Worm (Caenorhabditis elegans) whole organism, L1 larva: ENCODE results near the gene abu-12.

Experiments used
- C04F5.9 ChIP-seq: sonication (generic microtip); optimal IDR thresholded peaks from 2 replicates; lab custom pipeline; 2016; ENCODE audit warnings: missing genetic modification characterization, missing compliant biosample characterization
- C16A3.4 ChIP-seq: fragments of 150-350 bp; optimal IDR thresholded peaks from 2 replicates; lab custom pipeline; 2014; ENCODE audit warnings: missing biosample characterization, missing genetic modification characterization
- C34B4.2 ChIP-seq: sonication (generic microtip); optimal IDR thresholded peaks from 2 replicates; lab custom pipeline; 2017; ENCODE audit warnings: mild to moderate bottlenecking, missing genetic modification characterization, missing compliant biosample characterization
- F16B12.6 ChIP-seq: fragments of 150-350 bp; optimal IDR thresholded peaks from 2 replicates; lab custom pipeline; 2014; ENCODE audit warnings: missing biosample characterization, missing genetic modification characterization
- Y116A8C.19 ChIP-seq: sonication (generic microtip); optimal IDR thresholded peaks from 2 replicates; lab custom pipeline; 2016; ENCODE audit warnings: missing compliant biosample characterization, missing genetic modification characterization, borderline replicate concordance
- alr-1 ChIP-seq: fragments of 200-800 bp; sonication (Bioruptor generic); optimal IDR thresholded peaks from 2 replicates; lab custom pipeline; 2018; ENCODE audit warnings: borderline replicate concordance, mild to moderate bottlenecking, missing genetic modification characterization, missing compliant biosample characterization
- aly-2 ChIP-seq: fragments of 150-350 bp; optimal IDR thresholded peaks from 2 replicates; lab custom pipeline; 2014; ENCODE audit warnings: missing biosample characterization, missing genetic modification characterization
- ceh-63 ChIP-seq: fragments of 200-800 bp; sonication (Bioruptor generic); optimal IDR thresholded peaks from 2 replicates; lab custom pipeline; 2018; ENCODE audit warnings: mild to moderate bottlenecking, missing genetic modification characterization, missing compliant biosample characterization
- ceh-8 ChIP-seq: fragments of 200-800 bp; sonication (Bioruptor generic); optimal IDR thresholded peaks from 2 replicates; lab custom pipeline; 2018; ENCODE audit warnings: mild to moderate bottlenecking, missing genetic modification characterization, moderate library complexity, missing compliant biosample characterization
- ceh-88 ChIP-seq: fragments of 200-800 bp; sonication (Bioruptor generic); IDR thresholded peaks from 2 replicates; pipeline ENCODE4 v1.3.6; 2022; ENCODE audit warnings: missing genetic modification characterization, missing compliant biosample characterization
- ceh-90 ChIP-seq: sonication (generic microtip); optimal IDR thresholded peaks from 2 replicates; lab custom pipeline; 2016; ENCODE audit warnings: missing genetic modification characterization, missing compliant biosample characterization
- ces-1 ChIP-seq: fragments of 150-350 bp; optimal IDR thresholded peaks from 2 replicates; lab custom pipeline; 2014; ENCODE audit warnings: missing biosample characterization, missing genetic modification reagents, missing genetic modification characterization
- dpl-1 ChIP-seq, 3 experiments: fragments of 150-350 bp in 2 of 3; sonication (generic microtip) in 1 of 3; optimal IDR thresholded peaks; 2 replicates each; lab custom pipeline; 2014 to 2017; ENCODE audit warnings: missing biosample characterization in 3 of 3, missing genetic modification characterization in 3 of 3, missing genetic modification reagents in 3 of 3
- dsc-1 ChIP-seq: sonication (generic microtip); optimal IDR thresholded peaks from 2 replicates; lab custom pipeline; 2016; ENCODE audit warnings: mild to moderate bottlenecking, missing genetic modification characterization, missing compliant biosample characterization
- efl-1 ChIP-seq, 4 experiments: fragments of 150-350 bp; optimal IDR thresholded peaks in 3 of 4; peaks in 1 of 4; 1 replicate in 1 of 4; 2 replicates in 3 of 4; lab custom pipeline; 2014; ENCODE audit warnings: missing biosample characterization in 2 of 4, missing genetic modification characterization in 2 of 4, missing genetic modification reagents in 2 of 4
- elt-2 ChIP-seq: sonication (generic microtip); optimal IDR thresholded peaks from 2 replicates; lab custom pipeline; 2016; ENCODE audit warnings: missing genetic modification characterization, mild to moderate bottlenecking, inconsistent platforms, missing compliant biosample characterization, missing genetic modification reagents
- elt-3 ChIP-seq, 6 experiments: fragments of 150-350 bp in 1 of 6; sonication (generic microtip); optimal IDR thresholded peaks; 2 replicates each; lab custom pipeline; 2017 to 2018; ENCODE audit warnings: missing biosample characterization in 6 of 6, missing genetic modification characterization in 6 of 6, inconsistent platforms in 1 of 6
- fkh-10 ChIP-seq: sonication (generic microtip); optimal IDR thresholded peaks from 2 replicates; lab custom pipeline; 2017; ENCODE audit warnings: missing biosample characterization, missing genetic modification reagents, missing genetic modification characterization
- fkh-8 ChIP-seq: sonication (generic microtip); optimal IDR thresholded peaks from 2 replicates; lab custom pipeline; 2016; ENCODE audit warnings: mild to moderate bottlenecking, missing genetic modification characterization, missing compliant biosample characterization
- fos-1 ChIP-seq: fragments of 150-350 bp; optimal IDR thresholded peaks from 2 replicates; lab custom pipeline; 2014; ENCODE audit warnings: missing biosample characterization, missing genetic modification characterization
- grh-1 ChIP-seq: fragments of 200-800 bp; sonication (Bioruptor generic); IDR thresholded peaks from 2 replicates; pipeline ENCODE4 v1.3.6; 2022; ENCODE audit warnings: missing genetic modification reagents, missing genetic modification characterization, missing compliant biosample characterization
- irx-1 ChIP-seq: sonication (generic microtip); optimal IDR thresholded peaks from 2 replicates; lab custom pipeline; 2016; ENCODE audit warnings: missing genetic modification characterization, missing compliant biosample characterization
- isw-1 ChIP-seq: fragments of 200-800 bp; sonication (Bioruptor generic); IDR thresholded peaks from 2 replicates; pipeline ENCODE4 v1.3.6; 2022; ENCODE audit warnings: missing genetic modification characterization, missing compliant biosample characterization
- jun-1 ChIP-seq: fragments of 150-350 bp; optimal IDR thresholded peaks from 2 replicates; lab custom pipeline; 2014; ENCODE audit warnings: missing biosample characterization, missing genetic modification reagents, missing genetic modification characterization
- lin-13 ChIP-seq: fragments of 150-350 bp; optimal IDR thresholded peaks from 2 replicates; lab custom pipeline; 2014; ENCODE audit warnings: missing biosample characterization, missing genetic modification reagents, missing genetic modification characterization
- lin-39 ChIP-seq: fragments of 150-350 bp; optimal IDR thresholded peaks from 2 replicates; lab custom pipeline; 2014; ENCODE audit warnings: missing biosample characterization, missing genetic modification reagents, missing genetic modification characterization
- lsy-2 ChIP-seq, 2 experiments: fragments of 150-350 bp; optimal IDR thresholded peaks; 2 replicates each; lab custom pipeline; 2014; ENCODE audit warnings: missing biosample characterization in 2 of 2, missing genetic modification characterization in 2 of 2
- mab-9 ChIP-seq: fragments of 200-800 bp; sonication (Bioruptor generic); IDR thresholded peaks from 2 replicates; pipeline ENCODE4 v1.3.6; 2022; ENCODE audit warnings: missing genetic modification reagents, missing genetic modification characterization, missing compliant biosample characterization
- mdl-1 ChIP-seq, 2 experiments: fragments of 150-350 bp; optimal IDR thresholded peaks; 2 replicates each; lab custom pipeline; 2014 to 2017; ENCODE audit warnings: missing biosample characterization in 2 of 2, missing genetic modification characterization in 2 of 2, inconsistent platforms in 1 of 2
- mef-2 ChIP-seq: fragments of 150-350 bp; optimal IDR thresholded peaks from 2 replicates; lab custom pipeline; 2014; ENCODE audit warnings: missing biosample characterization, missing genetic modification characterization
- nhr-19 ChIP-seq: fragments of 200-800 bp; sonication (Bioruptor generic); conservative IDR thresholded peaks from 2 replicates; pipeline ENCODE4 v1.3.6; 2022; ENCODE audit warnings: missing genetic modification characterization, missing compliant biosample characterization
- nhr-237 ChIP-seq: fragments of 150-350 bp; optimal IDR thresholded peaks from 2 replicates; lab custom pipeline; 2014; ENCODE audit warnings: missing biosample characterization, missing genetic modification characterization
- nhr-47 ChIP-seq: sonication (generic microtip); optimal IDR thresholded peaks from 2 replicates; lab custom pipeline; 2016; ENCODE audit warnings: mild to moderate bottlenecking, missing genetic modification characterization, moderate library complexity, missing compliant biosample characterization
- nhr-77 ChIP-seq: fragments of 150-350 bp; optimal IDR thresholded peaks from 2 replicates; lab custom pipeline; 2014; ENCODE audit warnings: missing biosample characterization, missing genetic modification characterization
- nhr-85 ChIP-seq: sonication (generic microtip); peaks from one replicate; lab custom pipeline; 2016; ENCODE audit warnings: missing genetic modification characterization, inconsistent platforms, missing compliant biosample characterization
- pax-3 ChIP-seq: fragments of 200-800 bp; sonication (Bioruptor generic); optimal IDR thresholded peaks from 2 replicates; lab custom pipeline; 2018; ENCODE audit warnings: mild to moderate bottlenecking, missing genetic modification characterization, moderate library complexity, missing compliant biosample characterization
- skn-1 ChIP-seq: fragments of 150-350 bp; optimal IDR thresholded peaks from 2 replicates; lab custom pipeline; 2014; ENCODE audit warnings: missing biosample characterization, missing genetic modification characterization
- snu-23 ChIP-seq: sonication (generic microtip); optimal IDR thresholded peaks from 2 replicates; lab custom pipeline; 2016; ENCODE audit warnings: missing genetic modification characterization, missing compliant biosample characterization
- sptf-1 ChIP-seq: fragments of 150-350 bp; optimal IDR thresholded peaks from 2 replicates; lab custom pipeline; 2014; ENCODE audit warnings: missing biosample characterization, missing genetic modification characterization
- sup-37 ChIP-seq: fragments of 200-800 bp; sonication (Bioruptor generic); optimal IDR thresholded peaks from 2 replicates; lab custom pipeline; 2018; ENCODE audit warnings: mild to moderate bottlenecking, missing genetic modification characterization, missing compliant biosample characterization
- swsn-7 ChIP-seq: sonication (generic microtip); optimal IDR thresholded peaks from 2 replicates; lab custom pipeline; 2016; ENCODE audit warnings: missing genetic modification characterization, missing compliant biosample characterization
- vab-15 ChIP-seq: sonication (generic microtip); optimal IDR thresholded peaks from 2 replicates; lab custom pipeline; 2017; ENCODE audit warnings: missing genotype, mild to moderate bottlenecking, missing genetic modification characterization, missing compliant biosample characterization
- zag-1 ChIP-seq: fragments of 150-350 bp; optimal IDR thresholded peaks from 2 replicates; lab custom pipeline; 2014; ENCODE audit warnings: missing biosample characterization, missing genetic modification characterization
- ztf-4 ChIP-seq: fragments of 150-350 bp; optimal IDR thresholded peaks from 2 replicates; lab custom pipeline; 2014; ENCODE audit warnings: missing biosample characterization, missing genetic modification characterization

abu-12 gene

DNA sequence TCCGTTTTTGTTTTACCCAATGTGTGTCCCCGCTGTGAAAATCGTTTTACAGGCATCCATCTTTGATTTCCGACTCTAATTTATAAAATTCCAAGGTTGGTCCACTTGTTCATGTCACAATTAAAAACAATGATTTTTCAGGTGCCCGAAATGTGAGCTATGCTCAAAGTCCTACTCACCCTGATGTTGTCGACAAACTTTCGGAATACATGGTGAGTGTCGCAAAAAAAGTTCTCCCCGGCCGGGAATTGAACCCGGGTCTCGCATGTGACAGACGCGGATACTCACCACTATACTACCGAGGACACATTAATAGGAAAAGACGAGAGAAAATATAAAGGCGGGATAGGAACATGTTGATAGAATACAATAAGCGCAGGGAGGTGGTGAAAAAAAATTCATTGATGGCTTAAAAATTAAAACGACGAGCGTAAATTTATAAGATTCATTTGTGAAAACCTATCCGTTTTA is 32.3 kb upstream of the abu-12 start, which contains the start of gene egl-17 (continued):
- TF ChIP-seq fkh-8 (tag; lab: Kevin White, UChicago) (peak; percentile 54), grh-1 (GFP tag; lab: Robert Waterston, UW) (no peak), mef-2 (no peak), nhr-237 (tag; lab: Kevin White, UChicago) (no peak), irx-1 (tag; lab: Kevin White, UChicago) (peak; percentile 26), sptf-1 (tag; lab: Kevin White, UChicago) (no peak), pax-3 (tag; lab: Kevin White, UChicago) (peak; percentile 59), vab-15 (peak; percentile 44), C04F5.9 (tag; lab: Kevin White, UChicago) (no peak), lsy-2 (tag; optimal IDR thresholded peaks at IDR 0.05; lab: Kevin White, UChicago) (peak in 1 of 2 experiments; percentile 50), alr-1 (no peak), C16A3.4 (tag; lab: Kevin White, UChicago) (peak; percentile 70), jun-1 (tag; lab: Kevin White, UChicago) (peak; percentile 49), fkh-10 (GFP tag; lab: Kevin White, UChicago) (peak; percentile 37), nhr-77 (peak; percentile 23), elt-3 (tag; optimal IDR thresholded peaks at IDR 0.05; lab: Kevin White, UChicago) (peak in 2 of 6 experiments; percentile 5 to 21), mab-9 (GFP tag; lab: Robert Waterston, UW) (no peak), C34B4.2 (tag; lab: Kevin White, UChicago) (no peak), efl-1 (optimal IDR thresholded peaks at IDR 0.05; lab: Kevin White, UChicago) (peak; percentile 17 to 35), efl-1 (GFP tag; optimal IDR thresholded peaks at IDR 0.05 in 1 of 2; lab: Kevin White, UChicago) (peak; percentile 15 to 90), ceh-8 (GFP tag; lab: Kevin White, UChicago) (no peak), elt-2 (tag; lab: Kevin White, UChicago) (peak; percentile 36), Y116A8C.19 (tag; lab: Kevin White, UChicago) (no peak), fos-1 (tag; lab: Kevin White, UChicago) (peak; percentile 55), skn-1 (peak; percentile 71), dsc-1 (tag; lab: Kevin White, UChicago) (peak; percentile 86), sup-37 (no peak), lin-39 (tag; lab: Kevin White, UChicago) (no peak), ceh-88 (GFP tag; lab: Robert Waterston, UW) (peak; percentile 48; the same call in 1 of the 2 replicates), nhr-19 (GFP tag; lab: Robert Waterston, UW) (peak; percentile 73), snu-23 (GFP tag; lab: Kevin White, UChicago) (peak; percentile 86), ces-1 (GFP tag; lab: Kevin White, UChicago) (no peak), nhr-47 (tag; lab: Kevin White, UChicago) (peak; percentile 78), ceh-63 (GFP tag; lab: Kevin White, UChicago) (no peak), ceh-90 (tag; lab: Kevin White, UChicago) (no peak), nhr-85 (tag; lab: Kevin White, UChicago) (peak; percentile 68), mdl-1 (tag; optimal IDR thresholded peaks at IDR 0.05; lab: Kevin White, UChicago) (peak in 1 of 2 experiments; percentile 54), ztf-4 (tag; lab: Kevin White, UChicago) (no peak), swsn-7 (tag; lab: Kevin White, UChicago) (peak; percentile 65), zag-1 (tag; lab: Kevin White, UChicago) (no peak), dpl-1 (GFP tag; optimal IDR thresholded peaks at IDR 0.05; lab: Kevin White, UChicago) (peak in 2 of 3 experiments; percentile 28 to 29), isw-1 (GFP tag; lab: Robert Waterston, UW) (no peak), lin-13 (GFP tag; lab: Kevin White, UChicago) (no peak), F16B12.6 (tag; lab: Kevin White, UChicago) (no peak), aly-2 (no peak)
